Worm (Caenorhabditis elegans) whole organism, L1 larva: ENCODE results near the gene K05F6.8.

Source experiments
- C16A3.4 ChIP-seq: fragments of 150-350 bp; optimal IDR thresholded peaks from 2 replicates; lab custom pipeline; 2014; ENCODE audit warnings: missing biosample characterization, missing genetic modification characterization
- C34B4.2 ChIP-seq: sonication (generic microtip); optimal IDR thresholded peaks from 2 replicates; lab custom pipeline; 2017; ENCODE audit warnings: mild to moderate bottlenecking, missing genetic modification characterization, missing compliant biosample characterization
- F16B12.6 ChIP-seq: fragments of 150-350 bp; optimal IDR thresholded peaks from 2 replicates; lab custom pipeline; 2014; ENCODE audit warnings: missing biosample characterization, missing genetic modification characterization
- aha-1 ChIP-seq: fragments of 150-350 bp; optimal IDR thresholded peaks from 2 replicates; lab custom pipeline; 2014; ENCODE audit warnings: missing biosample characterization, missing genetic modification characterization
- aly-2 ChIP-seq: fragments of 150-350 bp; optimal IDR thresholded peaks from 2 replicates; lab custom pipeline; 2014; ENCODE audit warnings: missing biosample characterization, missing genetic modification characterization
- ceh-63 ChIP-seq: fragments of 200-800 bp; sonication (Bioruptor generic); optimal IDR thresholded peaks from 2 replicates; lab custom pipeline; 2018; ENCODE audit warnings: mild to moderate bottlenecking, missing genetic modification characterization, missing compliant biosample characterization
- ceh-88 ChIP-seq: fragments of 200-800 bp; sonication (Bioruptor generic); IDR thresholded peaks from 2 replicates; pipeline ENCODE4 v1.3.6; 2022; ENCODE audit warnings: missing genetic modification characterization, missing compliant biosample characterization
- ceh-90 ChIP-seq: sonication (generic microtip); optimal IDR thresholded peaks from 2 replicates; lab custom pipeline; 2016; ENCODE audit warnings: missing genetic modification characterization, missing compliant biosample characterization
- ces-1 ChIP-seq: fragments of 150-350 bp; optimal IDR thresholded peaks from 2 replicates; lab custom pipeline; 2014; ENCODE audit warnings: missing biosample characterization, missing genetic modification reagents, missing genetic modification characterization
- elt-3 ChIP-seq, 6 experiments: fragments of 150-350 bp in 1 of 6; sonication (generic microtip); optimal IDR thresholded peaks; 2 replicates each; lab custom pipeline; 2017 to 2018; ENCODE audit warnings: missing biosample characterization in 6 of 6, missing genetic modification characterization in 6 of 6, inconsistent platforms in 1 of 6
- ets-5 ChIP-seq: fragments of 200-800 bp; sonication (Bioruptor generic); IDR thresholded peaks from 2 replicates; pipeline ENCODE4 v1.3.6; 2022; ENCODE audit warnings: missing genetic modification characterization, missing compliant biosample characterization
- fos-1 ChIP-seq: fragments of 150-350 bp; optimal IDR thresholded peaks from 2 replicates; lab custom pipeline; 2014; ENCODE audit warnings: missing biosample characterization, missing genetic modification characterization
- isw-1 ChIP-seq: fragments of 200-800 bp; sonication (Bioruptor generic); IDR thresholded peaks from 2 replicates; pipeline ENCODE4 v1.3.6; 2022; ENCODE audit warnings: missing genetic modification characterization, missing compliant biosample characterization
- jun-1 ChIP-seq: fragments of 150-350 bp; optimal IDR thresholded peaks from 2 replicates; lab custom pipeline; 2014; ENCODE audit warnings: missing biosample characterization, missing genetic modification reagents, missing genetic modification characterization
- lin-13 ChIP-seq: fragments of 150-350 bp; optimal IDR thresholded peaks from 2 replicates; lab custom pipeline; 2014; ENCODE audit warnings: missing biosample characterization, missing genetic modification reagents, missing genetic modification characterization
- lin-15B ChIP-seq: fragments of 150-350 bp; sonication (generic microtip); optimal IDR thresholded peaks from 3 replicates; lab custom pipeline; 2014; ENCODE audit warnings: missing biosample characterization, missing genetic modification characterization
- lsy-2 ChIP-seq, 2 experiments: fragments of 150-350 bp; optimal IDR thresholded peaks; 2 replicates each; lab custom pipeline; 2014; ENCODE audit warnings: missing biosample characterization in 2 of 2, missing genetic modification characterization in 2 of 2
- mdl-1 ChIP-seq, 2 experiments: fragments of 150-350 bp; optimal IDR thresholded peaks; 2 replicates each; lab custom pipeline; 2014 to 2017; ENCODE audit warnings: missing biosample characterization in 2 of 2, missing genetic modification characterization in 2 of 2, inconsistent platforms in 1 of 2
- nhr-19 ChIP-seq: fragments of 200-800 bp; sonication (Bioruptor generic); conservative IDR thresholded peaks from 2 replicates; pipeline ENCODE4 v1.3.6; 2022; ENCODE audit warnings: missing genetic modification characterization, missing compliant biosample characterization
- nhr-28 ChIP-seq: fragments of 150-350 bp; optimal IDR thresholded peaks from 2 replicates; lab custom pipeline; 2014; ENCODE audit warnings: missing biosample characterization, missing genetic modification characterization
- nhr-47 ChIP-seq: sonication (generic microtip); optimal IDR thresholded peaks from 2 replicates; lab custom pipeline; 2016; ENCODE audit warnings: mild to moderate bottlenecking, missing genetic modification characterization, moderate library complexity, missing compliant biosample characterization
- nhr-76 ChIP-seq: sonication (generic microtip); optimal IDR thresholded peaks from 2 replicates; lab custom pipeline; 2017; ENCODE audit warnings: missing biosample characterization, missing genetic modification characterization
- nhr-84 ChIP-seq: sonication (generic microtip); optimal IDR thresholded peaks from 2 replicates; lab custom pipeline; 2017; ENCODE audit warnings: missing biosample characterization, missing genetic modification characterization
- nhr-85 ChIP-seq: sonication (generic microtip); peaks from one replicate; lab custom pipeline; 2016; ENCODE audit warnings: missing genetic modification characterization, inconsistent platforms, missing compliant biosample characterization
- nhr-90 ChIP-seq: sonication (generic microtip); optimal IDR thresholded peaks from 2 replicates; lab custom pipeline; 2016; ENCODE audit warnings: mild to moderate bottlenecking, missing genetic modification characterization, missing compliant biosample characterization; ENCODE audit not compliant: poor library complexity
- skn-1 ChIP-seq: fragments of 150-350 bp; optimal IDR thresholded peaks from 2 replicates; lab custom pipeline; 2014; ENCODE audit warnings: missing biosample characterization, missing genetic modification characterization
- snpc-4 ChIP-seq: fragments of 150-350 bp; optimal IDR thresholded peaks from 2 replicates; lab custom pipeline; 2014; ENCODE audit warnings: missing biosample characterization, missing genetic modification characterization
- sup-37 ChIP-seq: fragments of 200-800 bp; sonication (Bioruptor generic); optimal IDR thresholded peaks from 2 replicates; lab custom pipeline; 2018; ENCODE audit warnings: mild to moderate bottlenecking, missing genetic modification characterization, missing compliant biosample characterization
- swsn-7 ChIP-seq: sonication (generic microtip); optimal IDR thresholded peaks from 2 replicates; lab custom pipeline; 2016; ENCODE audit warnings: missing genetic modification characterization, missing compliant biosample characterization
- tbx-2 ChIP-seq: sonication (generic microtip); optimal IDR thresholded peaks from 2 replicates; lab custom pipeline; 2016; ENCODE audit warnings: missing genetic modification characterization, missing compliant biosample characterization
- tlp-1 ChIP-seq: fragments of 150-350 bp; optimal IDR thresholded peaks from 2 replicates; lab custom pipeline; 2014; ENCODE audit warnings: missing biosample characterization, missing genetic modification characterization
- unc-130 ChIP-seq: fragments of 150-350 bp; optimal IDR thresholded peaks from 2 replicates; lab custom pipeline; 2017; ENCODE audit warnings: missing biosample characterization, missing genetic modification characterization, inconsistent platforms
- unc-62 ChIP-seq: fragments of 150-350 bp; optimal IDR thresholded peaks from 2 replicates; lab custom pipeline; 2014; ENCODE audit warnings: missing biosample characterization, missing genetic modification reagents, missing genetic modification characterization
- unc-86 ChIP-seq: sonication (generic microtip); optimal IDR thresholded peaks from 2 replicates; lab custom pipeline; 2016; ENCODE audit warnings: missing genetic modification characterization, missing compliant biosample characterization
- vab-15 ChIP-seq: sonication (generic microtip); optimal IDR thresholded peaks from 2 replicates; lab custom pipeline; 2017; ENCODE audit warnings: missing genotype, mild to moderate bottlenecking, missing genetic modification characterization, missing compliant biosample characterization
- ztf-11 ChIP-seq, 2 experiments: sonication (generic microtip); optimal IDR thresholded peaks; 2 replicates each; lab custom pipeline; 2016 to 2017; ENCODE audit warnings: missing genetic modification characterization in 2 of 2, missing biosample characterization in 1 of 2, missing compliant biosample characterization in 1 of 2
- ztf-4 ChIP-seq: fragments of 150-350 bp; optimal IDR thresholded peaks from 2 replicates; lab custom pipeline; 2014; ENCODE audit warnings: missing biosample characterization, missing genetic modification characterization

K05F6.8 gene

ce11 chrII:1603049-1603448 is 35.5 kb upstream of the K05F6.8 start:
- TF ChIP-seq ceh-88 (GFP tag; lab: Robert Waterston, UW) (no peak), F16B12.6 (tag; lab: Kevin White, UChicago) (no peak), ceh-90 (tag; lab: Kevin White, UChicago) (no peak), tbx-2 (tag; lab: Kevin White, UChicago) (no peak), jun-1 (no peak), unc-130 (no peak), ztf-4 (no peak), mdl-1 (tag; optimal IDR thresholded peaks at IDR 0.05; lab: Kevin White, UChicago) (no peak), ztf-11 (tag; optimal IDR thresholded peaks at IDR 0.05; lab: Kevin White, UChicago) (no peak), nhr-90 (tag; lab: Kevin White, UChicago) (no peak)

- TF ChIP-seq aly-2 = no peak
- no peak for TF ChIP-seq sup-37
- no peak for TF ChIP-seq nhr-76 (tag; lab: Kevin White, UChicago)
- no peak for TF ChIP-seq swsn-7
- TF ChIP-seq nhr-28 (tag; lab: Kevin White, UChicago) = no peak
- no peak for TF ChIP-seq F16B12.6 (tag; lab: Kevin White, UChicago)
- no peak for TF ChIP-seq vab-15 (tag; lab: Kevin White, UChicago)
- TF ChIP-seq nhr-19 = no peak
- TF ChIP-seq tlp-1 = no peak
- no peak for TF ChIP-seq nhr-85 (tag; lab: Kevin White, UChicago)
- no peak for TF ChIP-seq ceh-63 (GFP tag; lab: Kevin White, UChicago)
- no peak for TF ChIP-seq fos-1 (tag; lab: Kevin White, UChicago)
- no peak for TF ChIP-seq unc-62
- TF ChIP-seq snpc-4 (tag; lab: Kevin White, UChicago) = no peak
- TF ChIP-seq elt-3 (tag; optimal IDR thresholded peaks at IDR 0.05; lab: Kevin White, UChicago) = no peak
- TF ChIP-seq lin-15B (tag; lab: Kevin White, UChicago) = no peak
These were observed 34.0 kb upstream of the K05F6.8 start, which contains the start of gene bath-47 for ce11 chrII:1601507-1601906. Gene bath-47, plus strand, starts transcription at chrII:1601811.

- TF ChIP-seq isw-1 (GFP tag; lab: Robert Waterston, UW) (no peak), ztf-4 (no peak), lin-15B (tag; lab: Kevin White, UChicago) (no peak), lin-13 (no peak), snpc-4 (tag; lab: Kevin White, UChicago) (no peak), aha-1 (tag; lab: Kevin White, UChicago) (no peak), skn-1 (tag; lab: Kevin White, UChicago) (no peak), vab-15 (tag; lab: Kevin White, UChicago) (no peak), ceh-90 (tag; lab: Kevin White, UChicago) (no peak), C16A3.4 (tag; lab: Kevin White, UChicago) (no peak), nhr-47 (tag; lab: Kevin White, UChicago) (no peak), lsy-2 (tag; optimal IDR thresholded peaks at IDR 0.05; lab: Kevin White, UChicago) (no peak), unc-130 (no peak), ets-5 (GFP tag; lab: Robert Waterston, UW) (no peak), unc-86 (no peak), ces-1 (GFP tag; lab: Kevin White, UChicago) (no peak), nhr-84 (no peak), C34B4.2 (tag; lab: Kevin White, UChicago) (no peak), nhr-90 (tag; lab: Kevin White, UChicago) (no peak)
These were observed 33.1 kb upstream of the K05F6.8 start, which contains the start of gene bath-26 for ce11 chrII:1600661-1601060. Gene bath-26, minus strand, starts transcription at chrII:1600761.
